Worm (Caenorhabditis elegans): ENCODE results near the gene cnnm-2.

DNA sequence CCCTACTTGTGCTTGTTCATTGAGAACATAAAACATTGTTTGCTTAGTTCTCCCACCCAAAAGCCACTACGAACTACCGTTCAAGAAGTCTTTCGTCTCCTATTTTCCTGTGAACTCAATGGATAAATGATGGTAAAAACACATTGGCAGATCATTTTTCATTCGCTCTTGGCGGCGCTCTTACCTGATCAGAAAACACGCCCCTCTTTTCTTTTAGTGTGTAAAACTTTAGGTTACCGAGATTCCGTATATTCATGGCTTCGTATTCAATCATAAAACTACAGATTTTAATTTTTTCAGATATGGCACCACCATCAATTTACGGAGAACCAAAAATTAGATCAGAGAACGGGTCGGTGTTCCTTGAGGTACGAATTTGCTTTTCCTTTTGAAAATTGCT lies 48.3 kb upstream of the cnnm-2 start, which contains the start of gene zig-12:
- TF ChIP-seq med-1 (GFP tag; optimal IDR thresholded peaks at IDR 0.05; ENCODE audit: insufficient read depth) (no peak), T22C8.4 (GFP tag; IDR thresholded peaks at IDR 0.05) (no peak), ref-1 (GFP tag; conservative IDR thresholded peaks at IDR 0.05) (no peak), klf-2 (GFP tag; conservative IDR thresholded peaks at IDR 0.05) (no peak), ztf-29 (GFP tag; IDR thresholded peaks at IDR 0.05) (no peak)

Measured in whole organism, midembryonic.